Fruit fly (Drosophila melanogaster) whole organism, embryonic: ENCODE data around the gene CG31549.

Source experiments
- Atf6 ChIP-seq: fragments of 200-800 bp; sonication (Bioruptor generic); IDR thresholded peaks from 2 replicates; pipeline ENCODE4 v1.3.6; 2022; ENCODE audit warnings: missing biosample characterization, missing genetic modification characterization
- Bgb ChIP-seq: fragments of 200-800 bp; sonication (Bioruptor generic); IDR thresholded peaks from 2 replicates; pipeline ENCODE4 v1.3.6; 2022; ENCODE audit warnings: missing biosample characterization, missing genetic modification characterization; ENCODE audit not compliant: partially characterized antibody
- CG10565 ChIP-seq: fragments of 200-800 bp; sonication (Bioruptor generic); optimal IDR thresholded peaks from 3 replicates; lab custom pipeline; 2016; ENCODE audit warnings: missing biosample characterization, mild to moderate bottlenecking, missing genetic modification characterization
- CG12236 ChIP-seq: fragments of 200-800 bp; sonication (Bioruptor generic); optimal IDR thresholded peaks from 2 replicates; lab custom pipeline; 2016; ENCODE audit warnings: missing biosample characterization, missing genetic modification characterization
- CG12391 ChIP-seq: fragments of 200-800 bp; sonication (Bioruptor generic); optimal IDR thresholded peaks from 3 replicates; lab custom pipeline; 2018; ENCODE audit warnings: missing biosample characterization, mild to moderate bottlenecking, missing genetic modification characterization, moderate library complexity
- CG12659 ChIP-seq: fragments of 200-800 bp; sonication (Bioruptor generic); optimal IDR thresholded peaks from 3 replicates; lab custom pipeline; 2017; ENCODE audit warnings: mild to moderate bottlenecking, missing biosample characterization, missing genetic modification reagents, missing genetic modification characterization
- CG13296 ChIP-seq: fragments of 200-800 bp; sonication (Bioruptor generic); optimal IDR thresholded peaks from 3 replicates; lab custom pipeline; 2018; ENCODE audit warnings: missing biosample characterization, mild to moderate bottlenecking, missing genetic modification characterization
- CG15011 ChIP-seq: fragments of 200-800 bp; sonication (Bioruptor generic); optimal IDR thresholded peaks from 3 replicates; lab custom pipeline; 2018; ENCODE audit warnings: missing biosample characterization, mild to moderate bottlenecking, missing genetic modification characterization
- CG15073 ChIP-seq: fragments of 200-800 bp; sonication (Bioruptor generic); optimal IDR thresholded peaks from 2 replicates; lab custom pipeline; 2016; ENCODE audit warnings: missing biosample characterization, missing genetic modification characterization
- CG15269 ChIP-seq: fragments of 200-800 bp; sonication (Bioruptor generic); optimal IDR thresholded peaks from 2 replicates; lab custom pipeline; 2018; ENCODE audit warnings: missing biosample characterization, mild to moderate bottlenecking, missing genetic modification characterization, moderate library complexity
- CG15696 ChIP-seq: fragments of 200-800 bp; sonication (Bioruptor generic); optimal IDR thresholded peaks from 2 replicates; lab custom pipeline; 2019; ENCODE audit warnings: missing biosample characterization, mild to moderate bottlenecking, missing genetic modification characterization, moderate library complexity
- CG17359 ChIP-seq: fragments of 200-800 bp; sonication (Bioruptor generic); optimal IDR thresholded peaks from 3 replicates; lab custom pipeline; 2018; ENCODE audit warnings: missing biosample characterization, mild to moderate bottlenecking, missing genetic modification characterization, moderate library complexity
- CG17829 ChIP-seq: fragments of 200-800 bp; optimal IDR thresholded peaks from 2 replicates; lab custom pipeline; 2019; ENCODE audit warnings: missing biosample characterization, mild to moderate bottlenecking, missing genetic modification characterization, moderate library complexity
- CG2199 ChIP-seq: fragments of 200-800 bp; sonication (Bioruptor generic); IDR thresholded peaks from 3 replicates; pipeline ENCODE4 v1.3.6; 2022; ENCODE audit warnings: missing biosample characterization, missing genetic modification characterization
- CG34422 ChIP-seq: fragments of 200-800 bp; sonication (Bioruptor generic); IDR thresholded peaks from 3 replicates; pipeline ENCODE4 v1.3.6; 2022; ENCODE audit warnings: missing biosample characterization, missing genetic modification characterization
- CG43689 ChIP-seq: fragments of 200-800 bp; sonication (Bioruptor generic); IDR thresholded peaks from 2 replicates; pipeline ENCODE4 v1.3.6; 2022; ENCODE audit warnings: missing biosample characterization, missing genetic modification characterization
- CG6654 ChIP-seq: fragments of 200-800 bp; sonication (Bioruptor generic); optimal IDR thresholded peaks from 2 replicates; lab custom pipeline; 2017; ENCODE audit warnings: missing biosample characterization, mild to moderate bottlenecking, missing genetic modification characterization
- CG6689 ChIP-seq: fragments of 200-800 bp; sonication (Bioruptor generic); IDR thresholded peaks from 2 replicates; pipeline ENCODE4 v1.3.6; 2022; ENCODE audit warnings: missing biosample characterization, missing genetic modification characterization
- CG6791 ChIP-seq: fragments of 200-800 bp; sonication (Bioruptor generic); IDR thresholded peaks from 3 replicates; pipeline ENCODE4 v1.3.6; 2022; ENCODE audit warnings: missing biosample characterization, missing genetic modification characterization; ENCODE audit not compliant: partially characterized antibody
- CG6813 ChIP-seq: fragments of 200-800 bp; sonication (Bioruptor generic); optimal IDR thresholded peaks from 2 replicates; lab custom pipeline; 2017; ENCODE audit warnings: missing biosample characterization, missing genetic modification characterization, mild to moderate bottlenecking, moderate library complexity, missing genetic modification reagents
- Dfd ChIP-seq, 2 experiments: fragments of >200 bp; optimal IDR thresholded peaks; 2 replicates each; lab custom pipeline; 2017; ENCODE audit warnings: missing biosample characterization in 2 of 2, missing genetic modification characterization in 2 of 2
- Doc3 ChIP-seq: fragments of 200-800 bp; sonication (Bioruptor generic); IDR thresholded peaks from 3 replicates; pipeline ENCODE4 v1.3.6; 2022; ENCODE audit warnings: missing biosample characterization, missing genetic modification characterization; ENCODE audit not compliant: partially characterized antibody
- Dref ChIP-seq: fragments of 200-800 bp; sonication (Bioruptor generic); IDR thresholded peaks from 2 replicates; pipeline ENCODE4 v1.3.6; 2022; ENCODE audit warnings: missing biosample characterization, missing genetic modification characterization
- HmgZ ChIP-seq: fragments of 200-800 bp; sonication (Bioruptor generic); optimal IDR thresholded peaks from 2 replicates; lab custom pipeline; 2018; ENCODE audit warnings: missing biosample characterization, mild to moderate bottlenecking, missing genetic modification characterization
- Nf-YB ChIP-seq: fragments of 200-800 bp; sonication (Bioruptor generic); optimal IDR thresholded peaks from 3 replicates; lab custom pipeline; 2019; ENCODE audit warnings: missing biosample characterization, mild to moderate bottlenecking, missing genetic modification characterization, moderate library complexity
- Oli ChIP-seq: fragments of 200-800 bp; sonication (Bioruptor generic); optimal IDR thresholded peaks from 2 replicates; lab custom pipeline; 2018; ENCODE audit warnings: missing biosample characterization, mild to moderate bottlenecking, missing genetic modification characterization, moderate library complexity
- Ravus ChIP-seq: fragments of 200-800 bp; sonication (Bioruptor generic); IDR thresholded peaks from 2 replicates; pipeline ENCODE4 v1.3.6; 2022; ENCODE audit warnings: missing biosample characterization, missing genetic modification characterization
- amos ChIP-seq: fragments of 200-800 bp; sonication (Bioruptor generic); IDR thresholded peaks from 2 replicates; pipeline ENCODE4 v1.3.6; 2022; ENCODE audit warnings: missing biosample characterization, missing genetic modification characterization; ENCODE audit not compliant: partially characterized antibody
- az2 ChIP-seq: fragments of 200-800 bp; sonication (Bioruptor generic); optimal IDR thresholded peaks from 3 replicates; lab custom pipeline; 2016; ENCODE audit warnings: missing biosample characterization, missing genetic modification characterization
- cas ChIP-seq: fragments of 200-800 bp; sonication (Bioruptor generic); IDR thresholded peaks from 2 replicates; pipeline ENCODE4 v1.3.6; 2022; ENCODE audit warnings: missing biosample characterization, missing genetic modification characterization
- chn ChIP-seq: fragments of 200-800 bp; sonication (Bioruptor generic); optimal IDR thresholded peaks from 2 replicates; lab custom pipeline; 2016; ENCODE audit warnings: missing biosample characterization, missing genetic modification characterization
- croc ChIP-seq: fragments of 200-800 bp; sonication (Bioruptor generic); conservative IDR thresholded peaks from 3 replicates; pipeline ENCODE4 v1.3.6; 2022; ENCODE audit warnings: missing biosample characterization, missing genetic modification characterization
- crp ChIP-seq, 2 experiments: fragments of 200-800 bp; sonication (Bioruptor generic); optimal IDR thresholded peaks; 2 replicates in 1 of 2; 3 replicates in 1 of 2; lab custom pipeline; 2017; ENCODE audit warnings: missing biosample characterization in 2 of 2, missing genetic modification characterization in 2 of 2, mild to moderate bottlenecking in 1 of 2, moderate library complexity in 1 of 2
- emc ChIP-seq: fragments of 200-800 bp; sonication (Bioruptor generic); optimal IDR thresholded peaks from 2 replicates; lab custom pipeline; 2016; ENCODE audit warnings: missing biosample characterization, missing genetic modification characterization
- ewg ChIP-seq: fragments of 200-800 bp; sonication (Bioruptor generic); optimal IDR thresholded peaks from 3 replicates; lab custom pipeline; 2017; ENCODE audit warnings: mild to moderate bottlenecking, missing biosample characterization, missing genetic modification reagents, missing genetic modification characterization
- fd3F ChIP-seq: fragments of 200-800 bp; sonication (Bioruptor generic); optimal IDR thresholded peaks from 2 replicates; lab custom pipeline; 2018; ENCODE audit warnings: missing biosample characterization, mild to moderate bottlenecking, missing genetic modification characterization, moderate library complexity
- gem ChIP-seq: fragments of 200-800 bp; sonication (Bioruptor generic); optimal IDR thresholded peaks from 2 replicates; lab custom pipeline; 2019; ENCODE audit warnings: missing biosample characterization, mild to moderate bottlenecking, missing genetic modification characterization, moderate library complexity
- grn ChIP-seq: fragments of 200-800 bp; sonication (Bioruptor generic); optimal IDR thresholded peaks from 3 replicates; lab custom pipeline; 2017; ENCODE audit warnings: missing biosample characterization, missing genetic modification characterization
- hth ChIP-seq: fragments of >200 bp; optimal IDR thresholded peaks from 2 replicates; lab custom pipeline; 2017; ENCODE audit warnings: inconsistent platforms
- knrl ChIP-seq: fragments of 200-800 bp; sonication (Bioruptor generic); IDR thresholded peaks from 3 replicates; pipeline ENCODE4 v1.3.6; 2022; ENCODE audit warnings: missing biosample characterization, missing genetic modification characterization; ENCODE audit not compliant: partially characterized antibody
- mam ChIP-seq: fragments of 200-800 bp; sonication (Bioruptor generic); optimal IDR thresholded peaks from 3 replicates; lab custom pipeline; 2016; ENCODE audit warnings: missing biosample characterization, missing genetic modification characterization
- nmo ChIP-seq: fragments of 200-800 bp; sonication (Bioruptor generic); optimal IDR thresholded peaks from 2 replicates; lab custom pipeline; 2018; ENCODE audit warnings: missing biosample characterization, mild to moderate bottlenecking, missing genetic modification characterization, moderate library complexity
- onecut ChIP-seq: fragments of 200-800 bp; sonication (Bioruptor generic); IDR thresholded peaks from 2 replicates; pipeline ENCODE4 v1.3.6; 2022; ENCODE audit warnings: missing biosample characterization, missing genetic modification characterization
- sob ChIP-seq: fragments of 200-800 bp; sonication (Bioruptor generic); IDR thresholded peaks from 2 replicates; pipeline ENCODE4 v1.3.6; 2022; ENCODE audit warnings: missing biosample characterization, missing genetic modification characterization
- sr ChIP-seq: fragments of 200-800 bp; sonication (Bioruptor generic); IDR thresholded peaks from 3 replicates; pipeline ENCODE4 v1.3.6; 2022; ENCODE audit warnings: missing biosample characterization, missing genetic modification characterization
- tgo ChIP-seq: fragments of 200-800 bp; sonication (Bioruptor generic); IDR thresholded peaks from 3 replicates; pipeline ENCODE4 v1.3.6; 2022; ENCODE audit warnings: missing biosample characterization, missing genetic modification characterization
- tin ChIP-seq: fragments of 200-800 bp; sonication (Bioruptor generic); optimal IDR thresholded peaks from 3 replicates; lab custom pipeline; 2016; ENCODE audit warnings: missing biosample characterization, missing genetic modification characterization
- vnd ChIP-seq: fragments of 200-800 bp; sonication (Bioruptor generic); IDR thresholded peaks from 3 replicates; pipeline ENCODE4 v1.3.6; 2022; ENCODE audit warnings: missing biosample characterization, missing genetic modification characterization; ENCODE audit not compliant: partially characterized antibody

Gene CG31549

dm6 chr3R:5636519-5637430 lies 4.8 kb downstream of the CG31549 start, which contains the start of the genes CG31548 and CG12170 (continued):
- TF ChIP-seq vnd (GFP tag; lab: Robert Waterston, UW) (no peak), Dref (GFP tag; lab: Robert Waterston, UW) (no peak), CG15073 (GFP tag; lab: Kevin White, UChicago) (no peak), Ravus (no peak), CG2199 (GFP tag; lab: Robert Waterston, UW) (no peak), CG15269 (tag; lab: Kevin White, UChicago) (no peak), CG17829 (tag; lab: Kevin White, UChicago) (peak; percentile 62), crp (GFP tag; optimal IDR thresholded peaks at IDR 0.05; lab: Kevin White, UChicago) (no peak), cas (no peak), Atf6 (peak; percentile 39; the same call in 1 of the 2 replicates), Dfd (GFP tag; optimal IDR thresholded peaks at IDR 0.05; lab: Kevin White, UChicago) (no peak), tin (GFP tag; lab: Kevin White, UChicago) (peak; percentile 29), gem (tag; lab: Kevin White, UChicago) (no peak), CG12659 (peak; percentile 56), chn (GFP tag; lab: Kevin White, UChicago) (peak; percentile 28), Nf-YB (GFP tag; lab: Kevin White, UChicago) (peak; percentile 46), sob (GFP tag; lab: Robert Waterston, UW) (0 out of 2 replicates have a peak, but pooled peaks have one; percentile 15), grn (no peak), CG13296 (GFP tag; lab: Kevin White, UChicago) (peak; percentile 42), Oli (tag; lab: Kevin White, UChicago) (peak; percentile 15), hth (lab: Kevin White, UChicago) (no peak), croc (GFP tag; lab: Robert Waterston, UW) (no peak), CG6791 (GFP tag; lab: Robert Waterston, UW) (no peak), CG34422 (0 out of 3 replicates have a peak, but pooled peaks have one; percentile 16), amos (no peak), CG43689 (GFP tag; lab: Robert Waterston, UW) (no peak), CG12236 (no peak), nmo (GFP tag; lab: Kevin White, UChicago) (peak; percentile 56), fd3F (GFP tag; lab: Kevin White, UChicago) (peak; percentile 11), CG6689 (GFP tag; lab: Robert Waterston, UW) (peak; percentile 58; the same call in 1 of the 2 replicates), CG15011 (GFP tag; lab: Kevin White, UChicago) (no peak), CG15696 (tag; lab: Kevin White, UChicago) (no peak), knrl (GFP tag; lab: Robert Waterston, UW) (no peak), ewg (GFP tag; lab: Kevin White, UChicago) (peak; percentile 32), CG10565 (GFP tag; lab: Kevin White, UChicago) (no peak), CG12391 (tag; lab: Kevin White, UChicago) (peak; percentile 78), Doc3 (GFP tag; lab: Robert Waterston, UW) (no peak), Bgb (GFP tag; lab: Robert Waterston, UW) (no peak), tgo (peak; percentile 43; the same call in 2 of the 3 replicates), HmgZ (tag; lab: Kevin White, UChicago) (no peak), sr (GFP tag; lab: Robert Waterston, UW) (no peak), emc (no peak), onecut (GFP tag; lab: Robert Waterston, UW) (no peak), mam (GFP tag; lab: Kevin White, UChicago) (peak; percentile 36), CG6813 (no peak), CG17359 (tag; lab: Kevin White, UChicago) (peak; percentile 48), az2 (GFP tag; lab: Kevin White, UChicago) (peak; percentile 56), CG6654 (GFP tag; lab: Kevin White, UChicago) (no peak)
